Worm (Caenorhabditis elegans) whole organism, L1 larva: Measurements from ENCODE around the gene lpl-1.

Experiments
- alr-1 ChIP-seq: fragments of 200-800 bp; sonication (Bioruptor generic); optimal IDR thresholded peaks from 2 replicates; lab custom pipeline; 2018; ENCODE audit warnings: borderline replicate concordance, mild to moderate bottlenecking, missing genetic modification characterization, missing compliant biosample characterization
- ama-1 ChIP-seq: fragments of 150-350 bp; optimal IDR thresholded peaks from 2 replicates; lab custom pipeline; 2014
- ceh-82 ChIP-seq, 3 experiments: fragments of 150-350 bp in 1 of 3; sonication (generic microtip) in 2 of 3; optimal IDR thresholded peaks; 2 replicates each; lab custom pipeline; 2014 to 2017; ENCODE audit warnings: missing biosample characterization in 3 of 3, missing genetic modification characterization in 3 of 3
- ceh-88 ChIP-seq: fragments of 200-800 bp; sonication (Bioruptor generic); IDR thresholded peaks from 2 replicates; pipeline ENCODE4 v1.3.6; 2022; ENCODE audit warnings: missing genetic modification characterization, missing compliant biosample characterization
- ceh-90 ChIP-seq: sonication (generic microtip); optimal IDR thresholded peaks from 2 replicates; lab custom pipeline; 2016; ENCODE audit warnings: missing genetic modification characterization, missing compliant biosample characterization
- dpl-1 ChIP-seq, 3 experiments: fragments of 150-350 bp in 2 of 3; sonication (generic microtip) in 1 of 3; optimal IDR thresholded peaks; 2 replicates each; lab custom pipeline; 2014 to 2017; ENCODE audit warnings: missing biosample characterization in 3 of 3, missing genetic modification characterization in 3 of 3, missing genetic modification reagents in 3 of 3
- dsc-1 ChIP-seq: sonication (generic microtip); optimal IDR thresholded peaks from 2 replicates; lab custom pipeline; 2016; ENCODE audit warnings: mild to moderate bottlenecking, missing genetic modification characterization, missing compliant biosample characterization
- efl-1 ChIP-seq, 4 experiments: fragments of 150-350 bp; optimal IDR thresholded peaks in 3 of 4; peaks in 1 of 4; 1 replicate in 1 of 4; 2 replicates in 3 of 4; lab custom pipeline; 2014; ENCODE audit warnings: missing biosample characterization in 2 of 4, missing genetic modification characterization in 2 of 4, missing genetic modification reagents in 2 of 4
- egl-27 ChIP-seq, 2 experiments: fragments of 150-350 bp in 1 of 2; sonication (generic microtip); optimal IDR thresholded peaks; 3 replicates each; lab custom pipeline; 2017 to 2018; ENCODE audit warnings: missing biosample characterization in 2 of 2, missing genetic modification characterization in 2 of 2, missing genetic modification reagents in 2 of 2
- elt-3 ChIP-seq, 6 experiments: fragments of 150-350 bp in 1 of 6; sonication (generic microtip); optimal IDR thresholded peaks; 2 replicates each; lab custom pipeline; 2017 to 2018; ENCODE audit warnings: missing biosample characterization in 6 of 6, missing genetic modification characterization in 6 of 6, inconsistent platforms in 1 of 6
- ets-5 ChIP-seq: fragments of 200-800 bp; sonication (Bioruptor generic); IDR thresholded peaks from 2 replicates; pipeline ENCODE4 v1.3.6; 2022; ENCODE audit warnings: missing genetic modification characterization, missing compliant biosample characterization
- fkh-10 ChIP-seq: sonication (generic microtip); optimal IDR thresholded peaks from 2 replicates; lab custom pipeline; 2017; ENCODE audit warnings: missing biosample characterization, missing genetic modification reagents, missing genetic modification characterization
- fos-1 ChIP-seq: fragments of 150-350 bp; optimal IDR thresholded peaks from 2 replicates; lab custom pipeline; 2014; ENCODE audit warnings: missing biosample characterization, missing genetic modification characterization
- hlh-4 ChIP-seq: sonication (generic microtip); optimal IDR thresholded peaks from 2 replicates; lab custom pipeline; 2016; ENCODE audit warnings: mild to moderate bottlenecking, missing genetic modification characterization, missing compliant biosample characterization
- irx-1 ChIP-seq: sonication (generic microtip); optimal IDR thresholded peaks from 2 replicates; lab custom pipeline; 2016; ENCODE audit warnings: missing genetic modification characterization, missing compliant biosample characterization
- jun-1 ChIP-seq: fragments of 150-350 bp; optimal IDR thresholded peaks from 2 replicates; lab custom pipeline; 2014; ENCODE audit warnings: missing biosample characterization, missing genetic modification reagents, missing genetic modification characterization
- lin-13 ChIP-seq: fragments of 150-350 bp; optimal IDR thresholded peaks from 2 replicates; lab custom pipeline; 2014; ENCODE audit warnings: missing biosample characterization, missing genetic modification reagents, missing genetic modification characterization
- lin-14 ChIP-seq: fragments of 200-800 bp; sonication (Bioruptor generic); optimal IDR thresholded peaks from 2 replicates; lab custom pipeline; 2018; ENCODE audit warnings: mild to moderate bottlenecking, missing genetic modification characterization, moderate library complexity, missing compliant biosample characterization
- lin-35 ChIP-seq, 2 experiments: fragments of 150-350 bp; optimal IDR thresholded peaks; 2 replicates each; lab custom pipeline; 2014; ENCODE audit warnings: missing biosample characterization in 2 of 2, missing genetic modification characterization in 2 of 2, missing genetic modification reagents in 2 of 2
- lir-3 ChIP-seq: sonication (generic microtip); optimal IDR thresholded peaks from 2 replicates; lab custom pipeline; 2016; ENCODE audit warnings: mild to moderate bottlenecking, missing genetic modification characterization, moderate library complexity, missing compliant biosample characterization; ENCODE audit not compliant: poor library complexity
- mdl-1 ChIP-seq, 2 experiments: fragments of 150-350 bp; optimal IDR thresholded peaks; 2 replicates each; lab custom pipeline; 2014 to 2017; ENCODE audit warnings: missing biosample characterization in 2 of 2, missing genetic modification characterization in 2 of 2, inconsistent platforms in 1 of 2
- mep-1 ChIP-seq: fragments of 150-350 bp; optimal IDR thresholded peaks from 2 replicates; lab custom pipeline; 2014; ENCODE audit warnings: missing biosample characterization, missing genetic modification characterization
- nhr-11 ChIP-seq: fragments of 150-350 bp; optimal IDR thresholded peaks from 2 replicates; lab custom pipeline; 2014; ENCODE audit warnings: missing biosample characterization, missing genetic modification characterization
- nhr-12 ChIP-seq: sonication (generic microtip); optimal IDR thresholded peaks from 2 replicates; lab custom pipeline; 2017; ENCODE audit warnings: missing biosample characterization, missing genetic modification characterization
- nhr-20 ChIP-seq: sonication (generic microtip); optimal IDR thresholded peaks from 2 replicates; lab custom pipeline; 2016; ENCODE audit warnings: mild to moderate bottlenecking, missing genetic modification characterization, missing compliant biosample characterization
- nhr-237 ChIP-seq: fragments of 150-350 bp; optimal IDR thresholded peaks from 2 replicates; lab custom pipeline; 2014; ENCODE audit warnings: missing biosample characterization, missing genetic modification characterization
- nhr-47 ChIP-seq: sonication (generic microtip); optimal IDR thresholded peaks from 2 replicates; lab custom pipeline; 2016; ENCODE audit warnings: mild to moderate bottlenecking, missing genetic modification characterization, moderate library complexity, missing compliant biosample characterization
- nhr-77 ChIP-seq: fragments of 150-350 bp; optimal IDR thresholded peaks from 2 replicates; lab custom pipeline; 2014; ENCODE audit warnings: missing biosample characterization, missing genetic modification characterization
- nhr-84 ChIP-seq: sonication (generic microtip); optimal IDR thresholded peaks from 2 replicates; lab custom pipeline; 2017; ENCODE audit warnings: missing biosample characterization, missing genetic modification characterization
- nhr-85 ChIP-seq: sonication (generic microtip); peaks from one replicate; lab custom pipeline; 2016; ENCODE audit warnings: missing genetic modification characterization, inconsistent platforms, missing compliant biosample characterization
- nhr-90 ChIP-seq: sonication (generic microtip); optimal IDR thresholded peaks from 2 replicates; lab custom pipeline; 2016; ENCODE audit warnings: mild to moderate bottlenecking, missing genetic modification characterization, missing compliant biosample characterization; ENCODE audit not compliant: poor library complexity
- pag-3 ChIP-seq: sonication (generic microtip); optimal IDR thresholded peaks from 2 replicates; lab custom pipeline; 2017; ENCODE audit warnings: missing genetic modification characterization, mild to moderate bottlenecking, missing compliant biosample characterization, antibody characterized with exemption, borderline replicate concordance; ENCODE audit not compliant: insufficient read depth
- pax-3 ChIP-seq: fragments of 200-800 bp; sonication (Bioruptor generic); optimal IDR thresholded peaks from 2 replicates; lab custom pipeline; 2018; ENCODE audit warnings: mild to moderate bottlenecking, missing genetic modification characterization, moderate library complexity, missing compliant biosample characterization
- pqm-1 ChIP-seq: sonication (generic microtip); optimal IDR thresholded peaks from 3 replicates; lab custom pipeline; 2017; ENCODE audit warnings: missing biosample characterization, missing genetic modification characterization
- rnt-1 ChIP-seq: sonication (generic microtip); optimal IDR thresholded peaks from 2 replicates; lab custom pipeline; 2016; ENCODE audit warnings: mild to moderate bottlenecking, missing genetic modification characterization, moderate library complexity, missing compliant biosample characterization
- snpc-4 ChIP-seq: fragments of 150-350 bp; optimal IDR thresholded peaks from 2 replicates; lab custom pipeline; 2014; ENCODE audit warnings: missing biosample characterization, missing genetic modification characterization
- sox-4 ChIP-seq: sonication (generic microtip); optimal IDR thresholded peaks from 2 replicates; lab custom pipeline; 2016; ENCODE audit warnings: missing genetic modification characterization, missing compliant biosample characterization
- swsn-7 ChIP-seq: sonication (generic microtip); optimal IDR thresholded peaks from 2 replicates; lab custom pipeline; 2016; ENCODE audit warnings: missing genetic modification characterization, missing compliant biosample characterization
- unc-86 ChIP-seq: sonication (generic microtip); optimal IDR thresholded peaks from 2 replicates; lab custom pipeline; 2016; ENCODE audit warnings: missing genetic modification characterization, missing compliant biosample characterization
- unc-98 ChIP-seq: fragments of 200-800 bp; sonication (Bioruptor generic); IDR thresholded peaks from 2 replicates; pipeline ENCODE4 v1.3.6; 2022; ENCODE audit warnings: missing genetic modification characterization, missing compliant biosample characterization
- ztf-4 ChIP-seq: fragments of 150-350 bp; optimal IDR thresholded peaks from 2 replicates; lab custom pipeline; 2014; ENCODE audit warnings: missing biosample characterization, missing genetic modification characterization

Gene lpl-1

DNA sequence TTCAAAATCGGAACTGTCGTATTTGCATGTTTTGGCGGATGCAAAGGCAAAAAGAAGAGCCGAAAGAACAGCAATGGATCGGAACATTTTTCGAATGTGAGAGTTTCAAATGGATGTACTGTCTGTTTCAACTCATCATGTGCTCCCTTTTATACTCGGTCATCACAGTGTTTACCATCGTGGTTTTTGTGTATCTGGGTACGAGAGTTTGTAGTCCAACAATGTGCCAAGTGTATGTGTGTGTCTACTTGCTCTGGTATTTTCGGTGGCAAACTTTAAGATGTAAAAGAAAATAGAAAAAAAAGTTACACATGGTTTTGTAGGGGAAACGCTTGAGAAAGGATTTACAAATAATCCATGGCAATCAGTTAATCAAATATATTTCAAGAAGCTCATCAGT, 50.6 kb downstream of the lpl-1 start, which contains the start of gene Y73F4A.2:
Gene Y73F4A.2, minus strand, starts transcription at position 124 of the 400 bp plus-strand sequence.
- TF ChIP-seq jun-1 (tag; lab: Kevin White, UChicago) (no peak), lin-13 (GFP tag; lab: Kevin White, UChicago) (no peak), unc-98 (GFP tag; lab: Robert Waterston, UW) (no peak), dpl-1 (GFP tag; optimal IDR thresholded peaks at IDR 0.05; lab: Kevin White, UChicago) (no peak), elt-3 (tag; optimal IDR thresholded peaks at IDR 0.05; lab: Kevin White, UChicago) (no peak), nhr-237 (tag; lab: Kevin White, UChicago) (no peak), snpc-4 (tag; lab: Kevin White, UChicago) (no peak), fos-1 (tag; lab: Kevin White, UChicago) (no peak), mdl-1 (tag; optimal IDR thresholded peaks at IDR 0.05; lab: Kevin White, UChicago) (peak in 1 of 2 experiments; percentile 30), efl-1 (optimal IDR thresholded peaks at IDR 0.05; lab: Kevin White, UChicago) (no peak), efl-1 (GFP tag; optimal IDR thresholded peaks at IDR 0.05 in 1 of 2; lab: Kevin White, UChicago) (peak in 1 of 2 experiments; percentile 3), dsc-1 (tag; lab: Kevin White, UChicago) (no peak), nhr-11 (tag; lab: Kevin White, UChicago) (no peak), nhr-12 (tag; lab: Kevin White, UChicago) (no peak), ceh-88 (no peak), rnt-1 (tag; lab: Kevin White, UChicago) (no peak), lin-14 (GFP tag; lab: Kevin White, UChicago) (peak; percentile 4), ztf-4 (no peak), nhr-84 (tag; lab: Kevin White, UChicago) (no peak), sox-4 (tag; lab: Kevin White, UChicago) (no peak), nhr-90 (tag; lab: Kevin White, UChicago) (no peak), alr-1 (no peak), pax-3 (tag; lab: Kevin White, UChicago) (no peak), nhr-47 (tag; lab: Kevin White, UChicago) (no peak), ets-5 (GFP tag; lab: Robert Waterston, UW) (no peak), ceh-82 (tag; optimal IDR thresholded peaks at IDR 0.05; lab: Kevin White, UChicago) (no peak), nhr-77 (peak; percentile 70), hlh-4 (tag; lab: Kevin White, UChicago) (no peak), nhr-20 (peak; percentile 12), ama-1 (lab: Kevin White, UChicago) (no peak), nhr-85 (tag; lab: Kevin White, UChicago) (no peak), pqm-1 (tag; lab: Kevin White, UChicago) (no peak), lir-3 (no peak), fkh-10 (GFP tag; lab: Kevin White, UChicago) (no peak), unc-86 (no peak), lin-35 (GFP tag; optimal IDR thresholded peaks at IDR 0.05; lab: Kevin White, UChicago) (no peak), egl-27 (tag; optimal IDR thresholded peaks at IDR 0.05; lab: Kevin White, UChicago) (no peak), ceh-90 (tag; lab: Kevin White, UChicago) (no peak), swsn-7 (tag; lab: Kevin White, UChicago) (no peak), mep-1 (no peak), irx-1 (tag; lab: Kevin White, UChicago) (no peak), pag-3 (tag; lab: Kevin White, UChicago) (no peak)
